Fruit fly (Drosophila melanogaster) whole organism, embryonic: ENCODE results near the gene Gk1.

Experiments
- BEAF-32 ChIP-seq: fragments of 200-800 bp; sonication (Bioruptor generic); optimal IDR thresholded peaks from 3 replicates; lab custom pipeline; 2017; ENCODE audit warnings: missing biosample characterization, missing genetic modification characterization, mild to moderate bottlenecking, moderate library complexity, missing genetic modification reagents
- CG11504 ChIP-seq: fragments of 200-800 bp; sonication (Bioruptor generic); optimal IDR thresholded peaks from 3 replicates; lab custom pipeline; 2019; ENCODE audit warnings: missing biosample characterization, mild to moderate bottlenecking, missing genetic modification characterization, moderate library complexity
- CG11696 ChIP-seq: fragments of 200-800 bp; sonication (Bioruptor generic); IDR thresholded peaks from 2 replicates; pipeline ENCODE4 v1.3.6; 2022; ENCODE audit warnings: missing biosample characterization, missing genetic modification characterization
- CG12769 ChIP-seq: fragments of 200-800 bp; sonication (Bioruptor generic); optimal IDR thresholded peaks from 2 replicates; lab custom pipeline; 2019; ENCODE audit warnings: missing biosample characterization, mild to moderate bottlenecking, missing genetic modification characterization, moderate library complexity
- CG13296 ChIP-seq: fragments of 200-800 bp; sonication (Bioruptor generic); optimal IDR thresholded peaks from 3 replicates; lab custom pipeline; 2018; ENCODE audit warnings: missing biosample characterization, mild to moderate bottlenecking, missing genetic modification characterization
- CG13424 ChIP-seq: fragments of 200-800 bp; sonication (Bioruptor generic); optimal IDR thresholded peaks from 2 replicates; lab custom pipeline; 2019; ENCODE audit warnings: missing biosample characterization, mild to moderate bottlenecking, missing genetic modification characterization, moderate library complexity
- CG14860 ChIP-seq: fragments of 200-800 bp; sonication (Bioruptor generic); IDR thresholded peaks from 3 replicates; pipeline ENCODE4 v1.3.6; 2022; ENCODE audit warnings: missing biosample characterization, missing genetic modification characterization; ENCODE audit not compliant: partially characterized antibody
- CG17385 ChIP-seq: fragments of 200-800 bp; sonication (Bioruptor generic); optimal IDR thresholded peaks from 3 replicates; lab custom pipeline; 2018; ENCODE audit warnings: missing biosample characterization, mild to moderate bottlenecking, missing genetic modification characterization
- CG1832 ChIP-seq: fragments of 200-800 bp; sonication (Bioruptor generic); optimal IDR thresholded peaks from 2 replicates; lab custom pipeline; 2017; ENCODE audit warnings: missing biosample characterization, mild to moderate bottlenecking, missing genetic modification characterization, inconsistent platforms
- CG2129 ChIP-seq: fragments of 200-800 bp; sonication (Bioruptor generic); IDR thresholded peaks from 2 replicates; pipeline ENCODE4 v1.3.6; 2022; ENCODE audit warnings: missing biosample characterization, missing genetic modification characterization; ENCODE audit not compliant: partially characterized antibody
- CG2712 ChIP-seq: fragments of 200-800 bp; optimal IDR thresholded peaks from 3 replicates; lab custom pipeline; 2019; ENCODE audit warnings: missing biosample characterization, mild to moderate bottlenecking, missing genetic modification characterization, moderate library complexity
- CG30020 ChIP-seq: fragments of 200-800 bp; optimal IDR thresholded peaks from 2 replicates; lab custom pipeline; 2019; ENCODE audit warnings: missing biosample characterization, mild to moderate bottlenecking, missing genetic modification characterization, moderate library complexity
- CG3281 ChIP-seq: fragments of 200-800 bp; sonication (Bioruptor generic); optimal IDR thresholded peaks from 3 replicates; lab custom pipeline; 2017; ENCODE audit warnings: missing biosample characterization, mild to moderate bottlenecking, missing genetic modification characterization
- CG33213 ChIP-seq: fragments of 200-800 bp; sonication (Bioruptor generic); optimal IDR thresholded peaks from 3 replicates; lab custom pipeline; 2016; ENCODE audit warnings: missing biosample characterization, missing genetic modification characterization
- CG4282 ChIP-seq: fragments of 200-800 bp; sonication (Bioruptor generic); optimal IDR thresholded peaks from 2 replicates; lab custom pipeline; 2016; ENCODE audit warnings: missing biosample characterization, missing genetic modification characterization
- CG6254 ChIP-seq: fragments of 200-800 bp; sonication (Bioruptor generic); optimal IDR thresholded peaks from 3 replicates; lab custom pipeline; 2017; ENCODE audit warnings: mild to moderate bottlenecking, missing biosample characterization, missing genetic modification reagents, missing genetic modification characterization
- CG6683 ChIP-seq: fragments of 200-800 bp; sonication (Bioruptor generic); optimal IDR thresholded peaks from 2 replicates; lab custom pipeline; 2017; ENCODE audit warnings: missing biosample characterization, mild to moderate bottlenecking, missing genetic modification characterization, missing genetic modification reagents
- CG7357 ChIP-seq: fragments of 200-800 bp; sonication (Bioruptor generic); IDR thresholded peaks from 3 replicates; pipeline ENCODE4 v1.3.6; 2022; ENCODE audit warnings: missing biosample characterization, missing genetic modification characterization
- Dip3 ChIP-seq: fragments of 200-800 bp; sonication (Bioruptor generic); optimal IDR thresholded peaks from 3 replicates; lab custom pipeline; 2016; ENCODE audit warnings: missing biosample characterization, missing genetic modification characterization
- Elba2 ChIP-seq: fragments of 200-800 bp; sonication (Bioruptor generic); optimal IDR thresholded peaks from 3 replicates; lab custom pipeline; 2016; ENCODE audit warnings: missing biosample characterization, missing genetic modification characterization
- H15 ChIP-seq: fragments of 200-800 bp; sonication (Bioruptor generic); IDR thresholded peaks from 3 replicates; pipeline ENCODE4 v1.3.6; 2022; ENCODE audit warnings: missing biosample characterization, missing genetic modification characterization
- Hr51 ChIP-seq, 2 experiments: fragments of 200-800 bp; sonication (Bioruptor generic); optimal IDR thresholded peaks; 2 replicates in 1 of 2; 3 replicates in 1 of 2; lab custom pipeline; 2016 to 2018; ENCODE audit warnings: missing biosample characterization in 2 of 2, missing genetic modification characterization in 2 of 2, mild to moderate bottlenecking in 1 of 2, moderate library complexity in 1 of 2
- Lhr ChIP-seq: fragments of 200-800 bp; sonication (Bioruptor generic); optimal IDR thresholded peaks from 3 replicates; lab custom pipeline; 2017; ENCODE audit warnings: mild to moderate bottlenecking, missing biosample characterization, missing genetic modification reagents, missing genetic modification characterization
- MBD-R2 ChIP-seq: fragments of 200-800 bp; sonication (Bioruptor generic); IDR thresholded peaks from 2 replicates; pipeline ENCODE4 v1.3.6; 2022; ENCODE audit warnings: missing biosample characterization, missing genetic modification characterization
- NK7.1 ChIP-seq: fragments of 200-800 bp; sonication (Bioruptor generic); optimal IDR thresholded peaks from 3 replicates; lab custom pipeline; 2016; ENCODE audit warnings: missing biosample characterization, missing genetic modification characterization
- Nf-YA ChIP-seq: fragments of 200-800 bp; sonication (Bioruptor generic); IDR thresholded peaks from 2 replicates; pipeline ENCODE4 v1.3.6; 2022; ENCODE audit warnings: missing biosample characterization, missing genetic modification characterization
- Sox102F ChIP-seq: fragments of 200-800 bp; sonication (Bioruptor generic); optimal IDR thresholded peaks from 2 replicates; lab custom pipeline; 2018; ENCODE audit warnings: missing biosample characterization, mild to moderate bottlenecking, missing genetic modification characterization, moderate library complexity
- Spps ChIP-seq: fragments of 200-800 bp; sonication (Bioruptor generic); optimal IDR thresholded peaks from 2 replicates; lab custom pipeline; 2018; ENCODE audit warnings: missing biosample characterization, mild to moderate bottlenecking, missing genetic modification characterization
- YL-1 ChIP-seq: fragments of 200-800 bp; sonication (Bioruptor generic); optimal IDR thresholded peaks from 3 replicates; lab custom pipeline; 2017; ENCODE audit warnings: missing biosample characterization, mild to moderate bottlenecking, missing genetic modification characterization
- ara ChIP-seq: fragments of 200-800 bp; sonication (Bioruptor generic); IDR thresholded peaks from 2 replicates; pipeline ENCODE4 v1.3.6; 2022; ENCODE audit warnings: missing biosample characterization, missing genetic modification characterization
- crp ChIP-seq, 2 experiments: fragments of 200-800 bp; sonication (Bioruptor generic); optimal IDR thresholded peaks; 2 replicates in 1 of 2; 3 replicates in 1 of 2; lab custom pipeline; 2017; ENCODE audit warnings: missing biosample characterization in 2 of 2, missing genetic modification characterization in 2 of 2, mild to moderate bottlenecking in 1 of 2, moderate library complexity in 1 of 2
- fu2 ChIP-seq: fragments of 200-800 bp; sonication (Bioruptor generic); optimal IDR thresholded peaks from 2 replicates; lab custom pipeline; 2016; ENCODE audit warnings: missing biosample characterization, missing genetic modification characterization
- insv ChIP-seq, 2 experiments: fragments of 200-800 bp; sonication (Bioruptor generic); optimal IDR thresholded peaks; 3 replicates each; lab custom pipeline; 2016 to 2018; ENCODE audit warnings: missing biosample characterization in 2 of 2, missing genetic modification characterization in 2 of 2
- lbe ChIP-seq: fragments of 200-800 bp; sonication (Bioruptor generic); optimal IDR thresholded peaks from 2 replicates; lab custom pipeline; 2016; ENCODE audit warnings: missing biosample characterization, mild to moderate bottlenecking, missing genetic modification characterization
- maf-S ChIP-seq: fragments of 200-800 bp; sonication (Bioruptor generic); optimal IDR thresholded peaks from 2 replicates; lab custom pipeline; 2016; ENCODE audit warnings: missing biosample characterization, missing genetic modification characterization
- nerfin-1 ChIP-seq: fragments of 200-800 bp; sonication (Bioruptor generic); optimal IDR thresholded peaks from 3 replicates; lab custom pipeline; 2019; ENCODE audit warnings: missing biosample characterization, mild to moderate bottlenecking, missing genetic modification characterization, moderate library complexity
- onecut ChIP-seq: fragments of 200-800 bp; sonication (Bioruptor generic); IDR thresholded peaks from 2 replicates; pipeline ENCODE4 v1.3.6; 2022; ENCODE audit warnings: missing biosample characterization, missing genetic modification characterization
- peb ChIP-seq: fragments of 200-800 bp; sonication (Bioruptor generic); IDR thresholded peaks from 2 replicates; pipeline ENCODE4 v1.3.6; 2022; ENCODE audit warnings: missing biosample characterization, missing genetic modification characterization
- pfk ChIP-seq: fragments of 200-800 bp; sonication (Bioruptor generic); optimal IDR thresholded peaks from 2 replicates; lab custom pipeline; 2018; ENCODE audit warnings: missing biosample characterization, mild to moderate bottlenecking, missing genetic modification characterization, moderate library complexity
- pnt ChIP-seq: fragments of 200-800 bp; sonication (Bioruptor generic); optimal IDR thresholded peaks from 3 replicates; lab custom pipeline; 2016; ENCODE audit warnings: missing biosample characterization, missing genetic modification characterization
- row ChIP-seq: fragments of 200-800 bp; sonication (Bioruptor generic); IDR thresholded peaks from 3 replicates; pipeline ENCODE4 v1.3.6; 2022; ENCODE audit warnings: missing biosample characterization, missing genetic modification characterization
- sens ChIP-seq: fragments of 200-800 bp; sonication (Bioruptor generic); peaks from one replicate; lab custom pipeline; 2016; ENCODE audit warnings: missing biosample characterization, missing genetic modification characterization
- slp2 ChIP-seq: fragments of 200-800 bp; sonication (Bioruptor generic); optimal IDR thresholded peaks from 2 replicates; lab custom pipeline; 2016; ENCODE audit warnings: missing biosample characterization, missing genetic modification characterization
- zfh1 ChIP-seq: fragments of 200-800 bp; sonication (Bioruptor generic); IDR thresholded peaks from 3 replicates; pipeline ENCODE4 v1.3.6; 2022; ENCODE audit warnings: missing biosample characterization, missing genetic modification characterization

The Gk1 gene

DNA sequence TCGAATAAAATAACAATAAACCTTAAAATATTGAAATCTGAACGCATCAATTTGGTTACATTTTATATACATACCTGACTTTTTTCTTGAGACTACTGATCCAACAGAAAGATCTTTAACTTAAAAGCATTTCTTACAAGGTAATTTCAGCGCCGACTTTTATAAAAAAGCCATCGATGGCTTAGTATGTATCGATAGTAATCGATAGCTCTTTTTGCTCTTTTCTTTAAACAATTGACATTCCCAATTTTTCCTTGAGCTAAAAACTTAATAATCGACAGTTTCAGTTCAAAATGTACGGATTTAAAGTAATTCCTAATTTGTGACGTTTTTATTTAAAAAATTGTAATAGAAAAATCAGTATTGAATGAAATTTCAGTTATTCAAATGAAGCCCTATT, 31.1 kb downstream of the Gk1 start (continued):
- TF ChIP-seq CG14860 (GFP tag; lab: Robert Waterston, UW): peak; percentile 85
- no peak for TF ChIP-seq Sox102F (GFP tag; lab: Kevin White, UChicago)
- no peak for TF ChIP-seq Dip3
- peak; percentile 68 for TF ChIP-seq CG2129 (GFP tag; lab: Robert Waterston, UW)
- TF ChIP-seq fu2: no peak

DNA sequence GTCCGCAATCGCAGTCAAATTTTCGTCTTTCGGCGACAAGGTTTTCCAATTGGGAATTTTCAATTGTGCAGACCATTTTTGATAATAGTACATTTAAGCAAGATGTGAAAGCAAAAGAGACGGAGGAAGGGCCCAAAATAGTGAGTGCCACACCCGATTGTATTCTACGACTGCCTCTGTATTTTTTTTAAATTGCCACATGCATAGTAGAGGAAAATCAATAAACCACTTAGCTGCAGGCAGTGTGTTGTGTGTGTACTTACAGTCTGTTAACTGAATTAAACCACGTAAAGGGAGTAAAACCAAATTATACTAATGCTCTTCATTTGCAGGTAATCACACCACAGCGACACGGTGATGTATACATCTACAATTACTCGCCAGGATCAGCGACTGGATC, 33.9 kb downstream of the Gk1 start:
- TF ChIP-seq Elba2 (GFP tag; lab: Kevin White, UChicago) (peak; percentile 17), MBD-R2 (GFP tag; lab: Robert Waterston, UW) (0 out of 2 replicates have a peak, but pooled peaks have one; percentile 21), Nf-YA (GFP tag; lab: Robert Waterston, UW) (no peak), insv (GFP tag; optimal IDR thresholded peaks at IDR 0.05; lab: Kevin White, UChicago) (peak in 1 of 2 experiments; percentile 77), onecut (GFP tag; lab: Robert Waterston, UW) (peak; percentile 90)

DNA sequence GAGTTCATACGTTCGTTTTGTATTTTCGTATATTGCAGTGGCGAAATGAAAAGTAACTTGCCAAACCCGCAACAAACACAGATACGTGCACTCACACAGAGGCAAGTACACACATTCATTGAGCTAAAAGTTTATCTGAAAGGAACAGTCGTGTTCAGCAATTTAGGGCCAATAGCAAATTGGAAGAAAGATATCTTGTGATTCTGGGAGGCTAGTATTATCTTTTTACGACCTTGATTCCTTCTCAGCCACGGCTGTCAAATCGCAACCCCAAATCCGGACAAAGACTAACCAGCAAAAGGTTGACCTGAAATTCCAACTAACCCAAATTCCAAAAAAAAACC, 38.9 kb downstream of the Gk1 start:
- TF ChIP-seq CG6254 (GFP tag; lab: Kevin White, UChicago): no peak
- TF ChIP-seq CG11696 (GFP tag; lab: Robert Waterston, UW): 0 out of 2 replicates have a peak, but pooled peaks have one; percentile 43
- no peak for TF ChIP-seq nerfin-1 (tag; lab: Kevin White, UChicago)
- TF ChIP-seq ara (GFP tag; lab: Robert Waterston, UW): 0 out of 2 replicates have a peak, but pooled peaks have one; percentile 2
- TF ChIP-seq row (GFP tag; lab: Robert Waterston, UW): 0 out of 3 replicates have a peak, but pooled peaks have one; percentile 2
- no peak for TF ChIP-seq CG30020 (tag; lab: Kevin White, UChicago)
- peak; percentile 3 for TF ChIP-seq YL-1
- peak; percentile 8 for TF ChIP-seq sens (GFP tag; lab: Kevin White, UChicago)

DNA sequence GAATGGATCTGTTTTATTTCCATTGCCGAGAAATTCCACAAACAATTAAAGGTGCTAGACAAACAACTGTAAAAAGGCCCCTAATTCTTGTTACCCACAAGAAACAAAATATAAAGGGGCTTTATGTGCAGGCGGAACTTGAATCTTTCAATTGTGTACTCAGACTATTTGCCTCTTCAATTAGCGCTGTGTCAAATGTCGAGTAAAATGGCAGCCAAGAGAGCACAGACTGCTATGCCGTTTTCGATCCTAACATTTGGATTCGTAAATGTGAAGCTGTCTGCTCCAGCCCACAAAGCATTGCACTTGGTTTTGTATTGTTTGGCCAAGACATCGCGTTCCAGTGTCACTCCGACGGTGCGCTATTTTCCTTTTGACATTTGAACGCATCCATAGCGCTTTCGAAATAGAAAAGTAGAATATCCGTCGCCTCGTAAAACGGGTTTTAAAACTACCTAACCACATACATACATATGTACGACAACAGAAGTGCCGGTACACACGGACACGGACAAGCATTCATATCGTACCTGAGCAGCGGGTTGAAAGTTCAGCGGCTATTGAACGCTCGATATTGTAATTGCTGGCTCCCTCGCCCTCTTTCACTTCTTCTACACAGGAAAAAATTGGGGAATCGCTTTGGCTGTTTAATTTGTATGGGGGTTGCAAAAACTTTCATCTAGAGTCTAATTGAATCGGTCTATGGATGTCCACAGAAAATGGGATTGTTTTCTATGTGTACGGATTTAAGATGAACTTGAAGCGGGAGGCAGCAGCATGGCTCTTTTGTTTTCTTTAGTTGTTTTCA, 39.5 kb downstream of the Gk1 start:
- TF ChIP-seq pfk (GFP tag; lab: Kevin White, UChicago): no peak
- peak; percentile 23 for TF ChIP-seq CG3281 (GFP tag; lab: Kevin White, UChicago)
- TF ChIP-seq CG12769: no peak
- TF ChIP-seq CG13424: peak; percentile 27
- no peak for TF ChIP-seq NK7.1 (GFP tag; lab: Kevin White, UChicago)
- TF ChIP-seq CG11696 (GFP tag; lab: Robert Waterston, UW): no peak
- no peak for TF ChIP-seq CG13296
- TF ChIP-seq crp (GFP tag; optimal IDR thresholded peaks at IDR 0.05; lab: Kevin White, UChicago): no peak
- TF ChIP-seq lbe (GFP tag; lab: Kevin White, UChicago): no peak
- no peak for TF ChIP-seq H15
- no peak for TF ChIP-seq CG4282 (GFP tag; lab: Kevin White, UChicago)
- no peak for TF ChIP-seq CG11504 (tag; lab: Kevin White, UChicago)
- no peak for TF ChIP-seq maf-S (GFP tag; lab: Kevin White, UChicago)
- TF ChIP-seq CG17385 (GFP tag; lab: Kevin White, UChicago): no peak
- peak; percentile 2 for TF ChIP-seq CG6254 (GFP tag; lab: Kevin White, UChicago)
- no peak for TF ChIP-seq CG7357
- TF ChIP-seq BEAF-32 (GFP tag; lab: Kevin White, UChicago): no peak
- 0 out of 3 replicates have a peak, but pooled peaks have one; percentile 40 for TF ChIP-seq zfh1 (GFP tag; lab: Robert Waterston, UW)
- TF ChIP-seq CG1832 (GFP tag; lab: Kevin White, UChicago): no peak
- peak in 1 of 2 experiments; percentile 11 for TF ChIP-seq Hr51 (GFP tag; optimal IDR thresholded peaks at IDR 0.05; lab: Kevin White, UChicago)
- no peak for TF ChIP-seq CG33213 (GFP tag; lab: Kevin White, UChicago)
- TF ChIP-seq Spps (tag; lab: Kevin White, UChicago): no peak
- no peak for TF ChIP-seq peb
- no peak for TF ChIP-seq pnt (GFP tag; lab: Kevin White, UChicago)
- no peak for TF ChIP-seq Lhr (GFP tag; lab: Kevin White, UChicago)
- no peak for TF ChIP-seq CG6683 (GFP tag; lab: Kevin White, UChicago)
- peak; percentile 52 for TF ChIP-seq CG2712 (tag; lab: Kevin White, UChicago)
- TF ChIP-seq slp2 (GFP tag; lab: Kevin White, UChicago): peak; percentile 21
